Fruit fly (Drosophila melanogaster): Measurements from ENCODE around the gene CG43394.

CG43394 gene

dm6 chr2L:8100489-8101352 is 44.8 kb upstream of the CG43394 start (continued):
- TF ChIP-seq nau (GFP tag; optimal IDR thresholded peaks at IDR 0.05), result no peak
- TF ChIP-seq CG14441 (GFP tag; IDR thresholded peaks at IDR 0.05), result 0 out of 2 replicates have a peak, but pooled peaks have one; percentile 5
- TF ChIP-seq fd96Cb (tag; optimal IDR thresholded peaks at IDR 0.05), result peak; percentile 10
- TF ChIP-seq CG3163 (GFP tag; optimal IDR thresholded peaks at IDR 0.05), result no peak
- peak; percentile 26 for TF ChIP-seq Hmr (GFP tag; optimal IDR thresholded peaks at IDR 0.05)
- peak; percentile 19 for TF ChIP-seq unpg (GFP tag; optimal IDR thresholded peaks at IDR 0.05)
- TF ChIP-seq salm (tag; optimal IDR thresholded peaks at IDR 0.05), result peak; percentile 67
- peak; percentile 78 for TF ChIP-seq gem (tag; optimal IDR thresholded peaks at IDR 0.05)
- no peak for TF ChIP-seq nerfin-1 (tag; optimal IDR thresholded peaks at IDR 0.05)
- peak; percentile 18 for TF ChIP-seq dmrt99B (tag; optimal IDR thresholded peaks at IDR 0.05)
- TF ChIP-seq CG17612 (GFP tag; IDR thresholded peaks at IDR 0.05), result 0 out of 2 replicates have a peak, but pooled peaks have one; percentile 25
- no peak for TF ChIP-seq CG6791 (GFP tag; IDR thresholded peaks at IDR 0.05; ENCODE audit: partially characterized antibody)
- TF ChIP-seq CG10274 (GFP tag; optimal IDR thresholded peaks at IDR 0.05), result no peak
- no peak for TF ChIP-seq Scr (GFP tag; IDR thresholded peaks at IDR 0.05; ENCODE audit: partially characterized antibody)
- TF ChIP-seq Xrp1 (GFP tag; IDR thresholded peaks at IDR 0.05), result 0 out of 2 replicates have a peak, but pooled peaks have one; percentile 27
- TF ChIP-seq kay (GFP tag; optimal IDR thresholded peaks at IDR 0.05), result peak; percentile 8
- TF ChIP-seq CG31441 (GFP tag; IDR thresholded peaks at IDR 0.05), result 0 out of 2 replicates have a peak, but pooled peaks have one; percentile 38
- TF ChIP-seq Fer1 (GFP tag; optimal IDR thresholded peaks at IDR 0.05), result peak; percentile 11
- TF ChIP-seq Nf-YC (tag; optimal IDR thresholded peaks at IDR 0.05), result peak; percentile 23
- TF ChIP-seq CG2875 (GFP tag; optimal IDR thresholded peaks at IDR 0.05), result no peak
- no peak for TF ChIP-seq danr (GFP tag; IDR thresholded peaks at IDR 0.05)
- TF ChIP-seq scrt (GFP tag; optimal IDR thresholded peaks at IDR 0.05), result peak; percentile 4
- TF ChIP-seq Antp (GFP tag; optimal IDR thresholded peaks at IDR 0.05), result no peak
- TF ChIP-seq dan (GFP tag; IDR thresholded peaks at IDR 0.05), result no peak
- TF ChIP-seq Hr78 (GFP tag; optimal IDR thresholded peaks at IDR 0.05), result peak in 1 of 2 experiments; percentile 30
- TF ChIP-seq gcm2 (GFP tag; optimal IDR thresholded peaks at IDR 0.05), result no peak
- peak; percentile 99 for TF ChIP-seq CG15479 (GFP tag; optimal IDR thresholded peaks at IDR 0.05)
- TF ChIP-seq Pdp1 (GFP tag; optimal IDR thresholded peaks at IDR 0.05), result peak in 1 of 2 experiments; percentile 68
- TF ChIP-seq CG2712 (tag; optimal IDR thresholded peaks at IDR 0.05), result peak; percentile 23
- TF ChIP-seq mam (GFP tag; optimal IDR thresholded peaks at IDR 0.05), result no peak
- no peak for TF ChIP-seq CG10431 (GFP tag; optimal IDR thresholded peaks at IDR 0.05)
- TF ChIP-seq chm (GFP tag; IDR thresholded peaks at IDR 0.05), result no peak
- peak; percentile 14; the same call in 1 of the 2 replicates for TF ChIP-seq Taf1 (GFP tag; IDR thresholded peaks at IDR 0.05)
- TF ChIP-seq vnd (GFP tag; IDR thresholded peaks at IDR 0.05; ENCODE audit: partially characterized antibody), result peak; percentile 46; the same call in 1 of the 3 replicates
- TF ChIP-seq NC2β (GFP tag; optimal IDR thresholded peaks at IDR 0.05), result no peak
- TF ChIP-seq seq (GFP tag; IDR thresholded peaks at IDR 0.05), result no peak
- peak; percentile 12 for TF ChIP-seq CrebB (tag; optimal IDR thresholded peaks at IDR 0.05)
- peak; percentile 55 for TF ChIP-seq Meics (GFP tag; optimal IDR thresholded peaks at IDR 0.05)
- TF ChIP-seq lilli (GFP tag; optimal IDR thresholded peaks at IDR 0.05), result no peak
- no peak for TF ChIP-seq Ada2b (GFP tag; IDR thresholded peaks at IDR 0.05)
- peak; percentile 8 for TF ChIP-seq fd3F (GFP tag; optimal IDR thresholded peaks at IDR 0.05)
- no peak for TF ChIP-seq Jarid2 (GFP tag; optimal IDR thresholded peaks at IDR 0.05)
- peak; percentile 34 for TF ChIP-seq Kr (GFP tag; optimal IDR thresholded peaks at IDR 0.05)
- no peak for TF ChIP-seq CG1647 (GFP tag; optimal IDR thresholded peaks at IDR 0.05)
- no peak for TF ChIP-seq CG9437 (GFP tag; optimal IDR thresholded peaks at IDR 0.05)
- peak; percentile 34 for TF ChIP-seq cg (GFP tag; optimal IDR thresholded peaks at IDR 0.05)
- TF ChIP-seq hkb (optimal IDR thresholded peaks at IDR 0.05), result no peak
- peak; percentile 31; the same call in 1 of the 2 replicates for TF ChIP-seq hkb (GFP tag; IDR thresholded peaks at IDR 0.05)

All from whole organism, embryonic.